Worm (Caenorhabditis elegans) whole organism, L1 larva: ENCODE results near the gene vit-2.

Source experiments
- aly-2 ChIP-seq: fragments of 150-350 bp; optimal IDR thresholded peaks from 2 replicates; lab custom pipeline; 2014; ENCODE audit warnings: missing biosample characterization, missing genetic modification characterization
- elt-3 ChIP-seq, 6 experiments: fragments of 150-350 bp in 1 of 6; sonication (generic microtip); optimal IDR thresholded peaks; 2 replicates each; lab custom pipeline; 2017 to 2018; ENCODE audit warnings: missing biosample characterization in 6 of 6, missing genetic modification characterization in 6 of 6, inconsistent platforms in 1 of 6
- jun-1 ChIP-seq: fragments of 150-350 bp; optimal IDR thresholded peaks from 2 replicates; lab custom pipeline; 2014; ENCODE audit warnings: missing biosample characterization, missing genetic modification reagents, missing genetic modification characterization
- nhr-76 ChIP-seq: sonication (generic microtip); optimal IDR thresholded peaks from 2 replicates; lab custom pipeline; 2017; ENCODE audit warnings: missing biosample characterization, missing genetic modification characterization
- nhr-77 ChIP-seq: fragments of 150-350 bp; optimal IDR thresholded peaks from 2 replicates; lab custom pipeline; 2014; ENCODE audit warnings: missing biosample characterization, missing genetic modification characterization
- nhr-85 ChIP-seq: sonication (generic microtip); peaks from one replicate; lab custom pipeline; 2016; ENCODE audit warnings: missing genetic modification characterization, inconsistent platforms, missing compliant biosample characterization
- sup-37 ChIP-seq: fragments of 200-800 bp; sonication (Bioruptor generic); optimal IDR thresholded peaks from 2 replicates; lab custom pipeline; 2018; ENCODE audit warnings: mild to moderate bottlenecking, missing genetic modification characterization, missing compliant biosample characterization
- unc-62 ChIP-seq: fragments of 150-350 bp; optimal IDR thresholded peaks from 2 replicates; lab custom pipeline; 2014; ENCODE audit warnings: missing biosample characterization, missing genetic modification reagents, missing genetic modification characterization

DNA sequence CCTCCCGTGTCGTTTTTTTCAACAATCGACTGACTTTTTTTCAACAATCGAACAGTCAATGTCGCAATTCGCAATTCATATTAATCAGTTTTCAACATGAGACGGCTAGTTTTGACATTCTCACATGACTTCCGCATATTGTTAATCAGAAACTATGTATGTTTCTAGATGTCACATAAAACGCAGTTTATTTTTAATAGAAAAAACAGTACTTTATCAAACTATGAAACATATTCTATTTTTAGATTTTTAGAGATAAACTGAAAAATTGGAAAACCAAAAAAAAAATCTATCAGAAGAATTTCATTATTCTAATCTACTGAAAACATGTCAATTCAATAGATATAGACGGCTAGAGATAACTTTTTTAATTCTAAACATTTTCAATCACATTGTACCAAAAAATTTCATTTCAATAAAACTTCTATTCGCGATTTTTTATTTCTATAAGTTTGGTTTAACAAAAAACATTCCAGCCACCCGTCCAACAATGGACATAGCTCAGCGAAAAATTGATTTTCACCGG is 13.4 kb upstream of the vit-2 start, which contains the start of gene pnk-4:
- TF ChIP-seq nhr-77 (tag; lab: Kevin White, UChicago) (no peak), nhr-76 (no peak), jun-1 (no peak), elt-3 (tag; optimal IDR thresholded peaks at IDR 0.05; lab: Kevin White, UChicago) (no peak), sup-37 (GFP tag; lab: Kevin White, UChicago) (no peak), nhr-85 (tag; lab: Kevin White, UChicago) (no peak), unc-62 (GFP tag; lab: Kevin White, UChicago) (no peak), aly-2 (tag; lab: Kevin White, UChicago) (no peak)
